Fruit fly (Drosophila melanogaster) whole organism, embryonic: Measurements from ENCODE around the gene CG3224.

Experiments used
- Abd-B ChIP-seq: fragments of 200-800 bp; sonication (Bioruptor generic); optimal IDR thresholded peaks from 2 replicates; lab custom pipeline; 2018; ENCODE audit warnings: missing biosample characterization, mild to moderate bottlenecking, missing genetic modification characterization, moderate library complexity
- Awh ChIP-seq: fragments of 200-800 bp; sonication (Bioruptor generic); IDR thresholded peaks from 2 replicates; pipeline ENCODE4, ENCODE4 v1.3.6; 2022; ENCODE audit warnings: missing biosample characterization, missing genetic modification characterization
- CG10462 ChIP-seq: fragments of 200-800 bp; sonication (Bioruptor generic); optimal IDR thresholded peaks from 2 replicates; lab custom pipeline; 2016; ENCODE audit warnings: missing biosample characterization, missing genetic modification characterization
- CG12219 ChIP-seq: fragments of 200-800 bp; sonication (Bioruptor generic); optimal IDR thresholded peaks from 3 replicates; lab custom pipeline; 2018; ENCODE audit warnings: missing biosample characterization, mild to moderate bottlenecking, missing genetic modification characterization
- CG13624 ChIP-seq: fragments of 200-800 bp; sonication (Bioruptor generic); optimal IDR thresholded peaks from 2 replicates; lab custom pipeline; 2016; ENCODE audit warnings: missing biosample characterization, missing genetic modification characterization
- CG13775 ChIP-seq: fragments of 200-800 bp; sonication (Bioruptor generic); optimal IDR thresholded peaks from 3 replicates; lab custom pipeline; 2017; ENCODE audit warnings: missing biosample characterization, mild to moderate bottlenecking, missing genetic modification characterization
- CG14050 ChIP-seq: fragments of 200-800 bp; sonication (Bioruptor generic); IDR thresholded peaks from 3 replicates; pipeline ENCODE4 v1.3.6; 2022; ENCODE audit warnings: missing biosample characterization, missing genetic modification characterization
- CG1529 ChIP-seq: fragments of 200-800 bp; sonication (Bioruptor generic); optimal IDR thresholded peaks from 3 replicates; lab custom pipeline; 2018; ENCODE audit warnings: missing biosample characterization, missing genetic modification characterization
- CG15696 ChIP-seq: fragments of 200-800 bp; sonication (Bioruptor generic); optimal IDR thresholded peaks from 2 replicates; lab custom pipeline; 2019; ENCODE audit warnings: missing biosample characterization, mild to moderate bottlenecking, missing genetic modification characterization, moderate library complexity
- CG16863 ChIP-seq: fragments of 200-800 bp; sonication (Bioruptor generic); optimal IDR thresholded peaks from 3 replicates; lab custom pipeline; 2016; ENCODE audit warnings: missing biosample characterization, missing genetic modification characterization
- CG17612 ChIP-seq: fragments of 200-800 bp; sonication (Bioruptor generic); IDR thresholded peaks from 2 replicates; pipeline ENCODE4 v1.3.6; 2022; ENCODE audit warnings: missing biosample characterization, missing genetic modification characterization
- CG17912 ChIP-seq: fragments of 200-800 bp; sonication (Bioruptor generic); optimal IDR thresholded peaks from 2 replicates; lab custom pipeline; 2018; ENCODE audit warnings: missing biosample characterization, mild to moderate bottlenecking, missing genetic modification characterization
- CG18599 ChIP-seq: fragments of 200-800 bp; sonication (Bioruptor generic); optimal IDR thresholded peaks from 3 replicates; lab custom pipeline; 2017; ENCODE audit warnings: missing biosample characterization, missing genetic modification characterization, mild to moderate bottlenecking, moderate library complexity, missing genetic modification reagents
- CG18619 ChIP-seq: fragments of 200-800 bp; sonication (Bioruptor generic); optimal IDR thresholded peaks from 3 replicates; lab custom pipeline; 2017; ENCODE audit warnings: missing biosample characterization, mild to moderate bottlenecking, missing genetic modification characterization
- CG18764 ChIP-seq: fragments of 200-800 bp; sonication (Bioruptor generic); optimal IDR thresholded peaks from 3 replicates; lab custom pipeline; 2016; ENCODE audit warnings: missing biosample characterization, missing genetic modification characterization
- CG32532 ChIP-seq: fragments of 200-800 bp; sonication (Bioruptor generic); IDR thresholded peaks from 2 replicates; pipeline ENCODE4 v1.3.6; 2022; ENCODE audit warnings: missing biosample characterization, missing genetic modification characterization
- CG33557 ChIP-seq: fragments of 200-800 bp; sonication (Bioruptor generic); optimal IDR thresholded peaks from 2 replicates; lab custom pipeline; 2019; ENCODE audit warnings: missing biosample characterization, mild to moderate bottlenecking, missing genetic modification characterization, moderate library complexity
- CG4617 ChIP-seq: fragments of 200-800 bp; sonication (Bioruptor generic); optimal IDR thresholded peaks from 3 replicates; lab custom pipeline; 2016; ENCODE audit warnings: missing biosample characterization, missing genetic modification characterization, borderline replicate concordance
- CG5953 ChIP-seq: fragments of 200-800 bp; sonication (Bioruptor generic); IDR thresholded peaks from 2 replicates; pipeline ENCODE4 v1.3.6; 2022; ENCODE audit warnings: missing biosample characterization, missing genetic modification characterization
- CG8359 ChIP-seq: fragments of 200-800 bp; sonication (Bioruptor generic); optimal IDR thresholded peaks from 2 replicates; lab custom pipeline; 2017; ENCODE audit warnings: missing biosample characterization, mild to moderate bottlenecking, missing genetic modification characterization, borderline replicate concordance
- CG8765 ChIP-seq: fragments of 200-800 bp; sonication (Bioruptor generic); IDR thresholded peaks from 2 replicates; pipeline ENCODE4 v1.3.6; 2022; ENCODE audit warnings: missing biosample characterization, missing genetic modification characterization
- CG9727 ChIP-seq: fragments of 200-800 bp; sonication (Bioruptor generic); optimal IDR thresholded peaks from 3 replicates; lab custom pipeline; 2017; ENCODE audit warnings: missing biosample characterization, mild to moderate bottlenecking, missing genetic modification characterization
- CTCF ChIP-seq: fragments of 200-800 bp; sonication (Bioruptor generic); optimal IDR thresholded peaks from 2 replicates; lab custom pipeline; 2017; ENCODE audit warnings: missing biosample characterization, mild to moderate bottlenecking, missing genetic modification characterization, moderate library complexity
- Chrac-16 ChIP-seq: fragments of 200-800 bp; sonication (Bioruptor generic); optimal IDR thresholded peaks from 3 replicates; lab custom pipeline; 2016; ENCODE audit warnings: missing biosample characterization, missing genetic modification characterization
- Dad ChIP-seq: fragments of 200-800 bp; sonication (Bioruptor generic); optimal IDR thresholded peaks from 3 replicates; lab custom pipeline; 2016; ENCODE audit warnings: missing biosample characterization, missing genetic modification characterization
- Mes4 ChIP-seq: fragments of 200-800 bp; sonication (Bioruptor generic); optimal IDR thresholded peaks from 2 replicates; lab custom pipeline; 2016; ENCODE audit warnings: missing biosample characterization, missing genetic modification characterization
- Rfx ChIP-seq: fragments of 200-800 bp; sonication (Bioruptor generic); IDR thresholded peaks from 2 replicates; pipeline ENCODE4 v1.3.6; 2022; ENCODE audit warnings: missing biosample characterization, missing genetic modification characterization
- Sox102F ChIP-seq: fragments of 200-800 bp; sonication (Bioruptor generic); optimal IDR thresholded peaks from 2 replicates; lab custom pipeline; 2018; ENCODE audit warnings: missing biosample characterization, mild to moderate bottlenecking, missing genetic modification characterization, moderate library complexity
- Tbp ChIP-seq: fragments of >200 bp; optimal IDR thresholded peaks from 2 replicates; lab custom pipeline; 2018; ENCODE audit warnings: missing biosample characterization, missing genetic modification characterization
- Xrp1 ChIP-seq: fragments of 200-800 bp; sonication (Bioruptor generic); IDR thresholded peaks from 2 replicates; pipeline ENCODE4 v1.3.6; 2022; ENCODE audit warnings: missing biosample characterization, missing genetic modification characterization
- YL-1 ChIP-seq: fragments of 200-800 bp; sonication (Bioruptor generic); optimal IDR thresholded peaks from 3 replicates; lab custom pipeline; 2017; ENCODE audit warnings: missing biosample characterization, mild to moderate bottlenecking, missing genetic modification characterization
- ap ChIP-seq: fragments of 200-800 bp; sonication (Bioruptor generic); IDR thresholded peaks from 2 replicates; pipeline ENCODE4 v1.3.6; 2022; ENCODE audit warnings: missing biosample characterization, missing genetic modification characterization
- cas ChIP-seq: fragments of 200-800 bp; sonication (Bioruptor generic); IDR thresholded peaks from 2 replicates; pipeline ENCODE4 v1.3.6; 2022; ENCODE audit warnings: missing biosample characterization, missing genetic modification characterization
- danr ChIP-seq: fragments of 200-800 bp; sonication (Bioruptor generic); IDR thresholded peaks from 2 replicates; pipeline ENCODE4 v1.3.6; 2022; ENCODE audit warnings: missing biosample characterization, missing genetic modification characterization
- eyg ChIP-seq: fragments of 200-800 bp; sonication (Bioruptor generic); optimal IDR thresholded peaks from 3 replicates; lab custom pipeline; 2016; ENCODE audit warnings: missing biosample characterization, missing genetic modification characterization
- fru ChIP-seq: fragments of >200 bp; optimal IDR thresholded peaks from 2 replicates; lab custom pipeline; 2017
- gsb-n ChIP-seq: fragments of 200-800 bp; sonication (Bioruptor generic); optimal IDR thresholded peaks from 3 replicates; lab custom pipeline; 2018; ENCODE audit warnings: missing biosample characterization, mild to moderate bottlenecking, missing genetic modification characterization
- gt ChIP-seq: fragments of 200-800 bp; sonication (Bioruptor generic); IDR thresholded peaks from 2 replicates; pipeline ENCODE4 v1.3.6; 2022; ENCODE audit warnings: missing biosample characterization, missing genetic modification characterization
- kni ChIP-seq: fragments of 200-800 bp; sonication (Bioruptor generic); optimal IDR thresholded peaks from 3 replicates; lab custom pipeline; 2017; ENCODE audit warnings: mild to moderate bottlenecking, missing biosample characterization, missing genetic modification reagents, missing genetic modification characterization
- lov ChIP-seq, 2 experiments: fragments of 200-800 bp in 1 of 2; fragments of >200 bp in 1 of 2; sonication (Bioruptor generic) in 1 of 2; IDR thresholded peaks in 1 of 2; optimal IDR thresholded peaks in 1 of 2; 2 replicates in 1 of 2; 3 replicates in 1 of 2; pipeline versions ENCODE4 v1.3.6 to Lab custom; 2017 to 2022; ENCODE audit warnings: missing biosample characterization in 1 of 2, missing genetic modification characterization in 1 of 2
- luna ChIP-seq: fragments of 200-800 bp; sonication (Bioruptor generic); optimal IDR thresholded peaks from 2 replicates; lab custom pipeline; 2016; ENCODE audit warnings: missing biosample characterization, missing genetic modification characterization
- mirr ChIP-seq: fragments of 200-800 bp; sonication (Bioruptor generic); optimal IDR thresholded peaks from 3 replicates; lab custom pipeline; 2018; ENCODE audit warnings: missing biosample characterization, mild to moderate bottlenecking, missing genetic modification characterization
- pb ChIP-seq: fragments of 200-800 bp; sonication (Bioruptor generic); optimal IDR thresholded peaks from 3 replicates; lab custom pipeline; 2016; ENCODE audit warnings: missing biosample characterization, missing genetic modification characterization
- phol ChIP-seq: fragments of 200-800 bp; sonication (Bioruptor generic); optimal IDR thresholded peaks from 3 replicates; lab custom pipeline; 2018; ENCODE audit warnings: missing biosample characterization, mild to moderate bottlenecking, missing genetic modification characterization, moderate library complexity
- pros ChIP-seq: fragments of 200-800 bp; sonication (Bioruptor generic); optimal IDR thresholded peaks from 3 replicates; lab custom pipeline; 2019; ENCODE audit warnings: missing biosample characterization, mild to moderate bottlenecking, missing genetic modification characterization, moderate library complexity
- shn ChIP-seq: fragments of 200-800 bp; sonication (Bioruptor generic); optimal IDR thresholded peaks from 3 replicates; lab custom pipeline; 2016; ENCODE audit warnings: missing biosample characterization, missing genetic modification characterization
- slp2 ChIP-seq: fragments of 200-800 bp; sonication (Bioruptor generic); optimal IDR thresholded peaks from 2 replicates; lab custom pipeline; 2016; ENCODE audit warnings: missing biosample characterization, missing genetic modification characterization
- sr ChIP-seq: fragments of 200-800 bp; sonication (Bioruptor generic); IDR thresholded peaks from 3 replicates; pipeline ENCODE4 v1.3.6; 2022; ENCODE audit warnings: missing biosample characterization, missing genetic modification characterization
- stc ChIP-seq: fragments of 200-800 bp; sonication (Bioruptor generic); IDR thresholded peaks from 2 replicates; pipeline ENCODE4 v1.3.6; 2022; ENCODE audit warnings: missing biosample characterization, missing genetic modification characterization
- tll ChIP-seq, 2 experiments: fragments of 200-800 bp in 1 of 2; fragments of >200 bp in 1 of 2; sonication (Bioruptor generic) in 1 of 2; optimal IDR thresholded peaks; 2 replicates each; lab custom pipeline; 2017 to 2019; ENCODE audit warnings: missing biosample characterization in 2 of 2, missing genetic modification characterization in 2 of 2, mild to moderate bottlenecking in 1 of 2, moderate library complexity in 1 of 2
- twi ChIP-seq: fragments of 200-800 bp; optimal IDR thresholded peaks from 2 replicates; lab custom pipeline; 2019; ENCODE audit warnings: missing biosample characterization, mild to moderate bottlenecking, missing genetic modification characterization, moderate library complexity

CG3224 gene

dm6 chrX:6702028-6702433 is 40.8 kb upstream of the CG3224 start (continued):
- TF ChIP-seq lov (optimal IDR thresholded peaks at IDR 0.05; lab: Kevin White, UChicago): no peak
- 0 out of 3 replicates have a peak, but pooled peaks have one; percentile 15 for TF ChIP-seq lov (GFP tag; IDR thresholded peaks at IDR 0.05; lab: Robert Waterston, UW)
- TF ChIP-seq Dad (GFP tag; lab: Kevin White, UChicago): peak; percentile 41
- TF ChIP-seq Sox102F (GFP tag; lab: Kevin White, UChicago): peak; percentile 87
- no peak for TF ChIP-seq CG13624 (GFP tag; lab: Kevin White, UChicago)
- TF ChIP-seq shn: peak; percentile 22
- TF ChIP-seq luna (GFP tag; lab: Kevin White, UChicago): no peak
- TF ChIP-seq slp2: peak; percentile 62
- peak; percentile 55 for TF ChIP-seq CG18619 (GFP tag; lab: Kevin White, UChicago)
- TF ChIP-seq Rfx (GFP tag; lab: Robert Waterston, UW): peak; percentile 29; the same call in 1 of the 2 replicates
- peak; percentile 66 for TF ChIP-seq CG12219
- TF ChIP-seq CG15696 (tag; lab: Kevin White, UChicago): peak; percentile 72
- TF ChIP-seq tll (GFP tag; optimal IDR thresholded peaks at IDR 0.05; lab: Kevin White, UChicago): no peak
- peak; percentile 17 for TF ChIP-seq Chrac-16
- no peak for TF ChIP-seq CG17612 (GFP tag; lab: Robert Waterston, UW)
- peak; percentile 39; the same call in 1 of the 2 replicates for TF ChIP-seq CG32532
- TF ChIP-seq Tbp: no peak
- TF ChIP-seq pros: no peak
- TF ChIP-seq CG1529 (GFP tag; lab: Kevin White, UChicago): peak; percentile 59
- TF ChIP-seq CG8359 (GFP tag; lab: Kevin White, UChicago): peak; percentile 34
- TF ChIP-seq CG16863 (GFP tag; lab: Kevin White, UChicago): peak; percentile 40
- peak; percentile 68 for TF ChIP-seq gsb-n (tag; lab: Kevin White, UChicago)
- TF ChIP-seq kni (GFP tag; lab: Kevin White, UChicago): no peak
- peak; percentile 82 for TF ChIP-seq Xrp1 (GFP tag; lab: Robert Waterston, UW)
- TF ChIP-seq CG18599 (GFP tag; lab: Kevin White, UChicago): peak; percentile 46
- TF ChIP-seq Abd-B (GFP tag; lab: Kevin White, UChicago): peak; percentile 61
- peak; percentile 36 for TF ChIP-seq CG10462
- peak; percentile 83 for TF ChIP-seq phol (tag; lab: Kevin White, UChicago)
- TF ChIP-seq CG14050 (GFP tag; lab: Robert Waterston, UW): peak; percentile 54
- TF ChIP-seq twi: peak; percentile 49
- 0 out of 2 replicates have a peak, but pooled peaks have one; percentile 25 for TF ChIP-seq ap (GFP tag; lab: Robert Waterston, UW)
- TF ChIP-seq eyg (GFP tag; lab: Kevin White, UChicago): no peak
- TF ChIP-seq CG18764 (GFP tag; lab: Kevin White, UChicago): peak; percentile 23
- peak; percentile 2 for TF ChIP-seq CG17912 (GFP tag; lab: Kevin White, UChicago)
- peak; percentile 59; the same call in 1 of the 2 replicates for TF ChIP-seq CG5953
- TF ChIP-seq pb: no peak
- TF ChIP-seq CG33557 (GFP tag; lab: Kevin White, UChicago): peak; percentile 67
- peak; percentile 19; the same call in 1 of the 2 replicates for TF ChIP-seq gt (GFP tag; lab: Robert Waterston, UW)
- peak; percentile 72 for TF ChIP-seq stc (GFP tag; lab: Robert Waterston, UW)
- TF ChIP-seq CG9727 (GFP tag; lab: Kevin White, UChicago): peak; percentile 52
- TF ChIP-seq CG8765 (GFP tag; lab: Robert Waterston, UW): no peak
- TF ChIP-seq sr: no peak
- TF ChIP-seq CTCF (GFP tag; lab: Kevin White, UChicago): peak; percentile 29
- TF ChIP-seq Mes4 (GFP tag; lab: Kevin White, UChicago): peak; percentile 58
- TF ChIP-seq fru: no peak
- no peak for TF ChIP-seq CG4617 (GFP tag; lab: Kevin White, UChicago)
- no peak for TF ChIP-seq YL-1 (GFP tag; lab: Kevin White, UChicago)
- peak; percentile 18; the same call in 1 of the 2 replicates for TF ChIP-seq danr
- TF ChIP-seq Awh (GFP tag; lab: Robert Waterston, UW): peak; percentile 65
- TF ChIP-seq CG13775 (GFP tag; lab: Kevin White, UChicago): peak; percentile 52
- no peak for TF ChIP-seq mirr (GFP tag; lab: Kevin White, UChicago)
- TF ChIP-seq cas: no peak
